Fruit fly (Drosophila melanogaster): ENCODE data around the gene Ocho.

The Ocho gene

DNA sequence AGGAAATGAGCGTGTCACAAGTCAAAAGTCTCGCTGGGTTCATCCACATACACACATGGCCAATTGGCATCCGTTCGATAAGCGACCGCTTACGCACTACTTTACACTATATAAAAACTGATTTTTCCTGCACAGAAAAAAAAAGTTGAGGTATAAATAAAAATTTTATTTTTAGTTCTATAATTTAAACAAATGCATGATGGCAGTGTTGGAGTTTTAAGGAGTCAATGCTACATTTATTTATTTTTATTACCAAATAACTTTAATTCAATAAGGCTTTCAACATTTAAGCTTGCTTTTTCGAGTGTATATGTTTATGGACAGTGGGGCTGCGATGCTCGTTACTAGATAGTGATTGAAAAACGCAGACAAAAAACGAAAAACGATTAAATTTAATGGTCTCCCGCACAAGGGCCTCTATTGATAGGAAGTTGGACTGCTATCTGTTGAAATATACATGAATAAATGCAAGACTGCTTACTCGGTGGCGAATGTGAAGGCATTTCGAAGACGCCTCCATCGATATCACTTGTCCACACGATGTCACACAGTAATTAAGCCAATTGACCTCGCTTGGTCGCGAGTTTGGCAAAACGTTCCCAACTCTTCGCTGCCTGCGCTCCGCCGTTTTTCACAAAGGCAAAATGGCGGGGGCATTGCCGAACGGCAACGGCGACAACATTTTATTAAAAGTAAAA, 37.1 kb downstream of the Ocho start (continued):
- TF ChIP-seq Myb (GFP tag; optimal IDR thresholded peaks at IDR 0.05): no peak
- TF ChIP-seq CG10959 (GFP tag; IDR thresholded peaks at IDR 0.05): peak; percentile 80
- TF ChIP-seq gcm (GFP tag; optimal IDR thresholded peaks at IDR 0.05): peak; percentile 84
- TF ChIP-seq corto (GFP tag; optimal IDR thresholded peaks at IDR 0.05): no peak
- no peak for TF ChIP-seq Lpt (GFP tag; optimal IDR thresholded peaks at IDR 0.05)
- 0 out of 2 replicates have a peak, but pooled peaks have one; percentile 19 for TF ChIP-seq Poxn (GFP tag; IDR thresholded peaks at IDR 0.05)
- peak; percentile 55 for TF ChIP-seq Hr3 (GFP tag; optimal IDR thresholded peaks at IDR 0.05)
- peak; percentile 44 for TF ChIP-seq Hsf (GFP tag; optimal IDR thresholded peaks at IDR 0.05)
- peak; percentile 30 for TF ChIP-seq CG6854 (GFP tag; optimal IDR thresholded peaks at IDR 0.05)
- peak; percentile 18 for TF ChIP-seq CG4617 (GFP tag; optimal IDR thresholded peaks at IDR 0.05; ENCODE audit: borderline replicate concordance)
- TF ChIP-seq cg (GFP tag; optimal IDR thresholded peaks at IDR 0.05): no peak
- peak; percentile 52 for TF ChIP-seq Aef1 (GFP tag; IDR thresholded peaks at IDR 0.05)
- TF ChIP-seq slbo (GFP tag; IDR thresholded peaks at IDR 0.05): peak; percentile 76
- peak; percentile 65 for TF ChIP-seq CG6813 (GFP tag; optimal IDR thresholded peaks at IDR 0.05)
- peak; percentile 83 for TF ChIP-seq Drgx (GFP tag; IDR thresholded peaks at IDR 0.05)
- TF ChIP-seq trem (tag; optimal IDR thresholded peaks at IDR 0.05): peak; percentile 74
- no peak for TF ChIP-seq fd64A (GFP tag; optimal IDR thresholded peaks at IDR 0.05)
- peak; percentile 40 for TF ChIP-seq jing (GFP tag; optimal IDR thresholded peaks at IDR 0.05)
- no peak for TF ChIP-seq CG13894 (tag; optimal IDR thresholded peaks at IDR 0.05)
- peak; percentile 77 for TF ChIP-seq vvl (GFP tag; IDR thresholded peaks at IDR 0.05)
- TF ChIP-seq amos (GFP tag; IDR thresholded peaks at IDR 0.05; ENCODE audit: partially characterized antibody): no peak
- TF ChIP-seq cwo (GFP tag; optimal IDR thresholded peaks at IDR 0.05): peak; percentile 67
- peak; percentile 65 for TF ChIP-seq sqz (GFP tag; optimal IDR thresholded peaks at IDR 0.05)
- TF ChIP-seq CG11695 (GFP tag; IDR thresholded peaks at IDR 0.05): peak; percentile 73
- TF ChIP-seq CG10366 (GFP tag; IDR thresholded peaks at IDR 0.05): peak; percentile 70
- no peak for TF ChIP-seq Tbp (GFP tag; optimal IDR thresholded peaks at IDR 0.05)
- TF ChIP-seq yki (optimal IDR thresholded peaks at IDR 0.05): no peak
- TF ChIP-seq CG1832 (GFP tag; optimal IDR thresholded peaks at IDR 0.05): no peak
- peak; percentile 50 for TF ChIP-seq lilli (GFP tag; optimal IDR thresholded peaks at IDR 0.05)
- peak; percentile 64 for TF ChIP-seq oc (tag; optimal IDR thresholded peaks at IDR 0.05)
- TF ChIP-seq Mrtf (GFP tag; IDR thresholded peaks at IDR 0.05): no peak
- TF ChIP-seq dpn (GFP tag; optimal IDR thresholded peaks at IDR 0.05): peak in 1 of 2 experiments; percentile 60
- TF ChIP-seq gcm2 (GFP tag; optimal IDR thresholded peaks at IDR 0.05): no peak
- peak; percentile 49 to 65 for TF ChIP-seq Pdp1 (GFP tag; optimal IDR thresholded peaks at IDR 0.05)
- TF ChIP-seq Kr (GFP tag; optimal IDR thresholded peaks at IDR 0.05): no peak
- TF ChIP-seq schlank (tag; optimal IDR thresholded peaks at IDR 0.05): no peak
- no peak for TF ChIP-seq sr (GFP tag; IDR thresholded peaks at IDR 0.05)
- TF ChIP-seq HLHmδ (GFP tag; optimal IDR thresholded peaks at IDR 0.05): no peak
- TF ChIP-seq nmo (GFP tag; optimal IDR thresholded peaks at IDR 0.05): peak; percentile 84
- TF ChIP-seq CG6272 (GFP tag; IDR thresholded peaks at IDR 0.05): peak; percentile 37; the same call in 1 of the 2 replicates
- no peak for TF ChIP-seq CG1647 (GFP tag; optimal IDR thresholded peaks at IDR 0.05)
- TF ChIP-seq disco-r (GFP tag; optimal IDR thresholded peaks at IDR 0.05): no peak
- TF ChIP-seq CG2678 (tag; optimal IDR thresholded peaks at IDR 0.05): peak; percentile 87
- TF ChIP-seq Blimp-1 (GFP tag; optimal IDR thresholded peaks at IDR 0.05): peak; percentile 85
- TF ChIP-seq CG30403 (GFP tag; optimal IDR thresholded peaks at IDR 0.05): peak; percentile 81
- TF ChIP-seq CrebB (tag; optimal IDR thresholded peaks at IDR 0.05): peak; percentile 71
- TF ChIP-seq CG1792 (GFP tag; optimal IDR thresholded peaks at IDR 0.05): peak; percentile 62
- peak; percentile 18 for TF ChIP-seq CG12769 (tag; optimal IDR thresholded peaks at IDR 0.05)
- no peak for TF ChIP-seq dan (GFP tag; IDR thresholded peaks at IDR 0.05)
- TF ChIP-seq gro (GFP tag; optimal IDR thresholded peaks at IDR 0.05): no peak
